Worm (Caenorhabditis elegans) whole organism, L4 larva: ENCODE measurements around the gene tag-342.
A peak's percentile ranks its signal among the peaks of the same experiment; 100 is the strongest.

Experiments
- D1046.2 ChIP-seq: fragments of 200-800 bp; sonication (Bioruptor generic); IDR thresholded peaks from 2 replicates; pipeline ENCODE4 v1.3.6; 2022; ENCODE audit warnings: missing genetic modification characterization, missing compliant biosample characterization
- F10B5.3 ChIP-seq: sonication (generic microtip); optimal IDR thresholded peaks from 2 replicates; lab custom pipeline; 2016; ENCODE audit warnings: mild to moderate bottlenecking, missing genetic modification characterization, missing compliant biosample characterization
- T26A8.4 ChIP-seq: fragments of 200-800 bp; sonication (Bioruptor generic); IDR thresholded peaks from 2 replicates; pipeline ENCODE4 v1.3.6; 2022; ENCODE audit warnings: missing genetic modification characterization, missing compliant biosample characterization
- Y105C5A.15 ChIP-seq: fragments of 200-800 bp; sonication (Bioruptor generic); IDR thresholded peaks from 2 replicates; pipeline ENCODE4 v1.3.6; 2022; ENCODE audit warnings: missing genetic modification characterization, missing compliant biosample characterization
- Y5F2A.4 ChIP-seq: fragments of 200-800 bp; sonication (Bioruptor generic); optimal IDR thresholded peaks from 2 replicates; lab custom pipeline; 2018; ENCODE audit warnings: mild to moderate bottlenecking, missing genetic modification characterization, missing compliant biosample characterization
- ZK337.2 ChIP-seq: fragments of 200-800 bp; sonication (Bioruptor generic); IDR thresholded peaks from 2 replicates; pipeline ENCODE4 v1.3.6; 2022; ENCODE audit warnings: missing genetic modification reagents, missing genetic modification characterization, missing compliant biosample characterization
- daf-12 ChIP-seq: fragments of 150-350 bp; optimal IDR thresholded peaks from 2 replicates; lab custom pipeline; 2014; ENCODE audit warnings: missing biosample characterization, missing genetic modification reagents, missing genetic modification characterization
- daf-16 ChIP-seq, 3 experiments: sonication (generic microtip); optimal IDR thresholded peaks; 2 replicates each; lab custom pipeline; 2016 to 2017; ENCODE audit warnings: missing genetic modification characterization in 3 of 3, missing genetic modification reagents in 3 of 3, mild to moderate bottlenecking in 2 of 3, missing compliant biosample characterization in 2 of 3, missing biosample characterization in 1 of 3, moderate library complexity in 1 of 3
- dmd-6 ChIP-seq: fragments of 200-800 bp; sonication (Bioruptor generic); IDR thresholded peaks from 2 replicates; pipeline ENCODE4 v1.3.6; 2022; ENCODE audit warnings: missing genetic modification reagents, missing genetic modification characterization, missing compliant biosample characterization
- dpl-1 ChIP-seq: fragments of 150-350 bp; optimal IDR thresholded peaks from 2 replicates; lab custom pipeline; 2014; ENCODE audit warnings: missing biosample characterization, missing genetic modification reagents, missing genetic modification characterization
- duxl-1 ChIP-seq: sonication (generic microtip); optimal IDR thresholded peaks from 2 replicates; lab custom pipeline; 2016; ENCODE audit warnings: mild to moderate bottlenecking, missing genetic modification characterization, moderate library complexity, missing compliant biosample characterization; ENCODE audit not compliant: poor library complexity
- dve-1 ChIP-seq: sonication (generic microtip); optimal IDR thresholded peaks from 2 replicates; lab custom pipeline; 2017; ENCODE audit warnings: antibody characterized with exemption, mild to moderate bottlenecking, missing genetic modification characterization, missing compliant biosample characterization; ENCODE audit not compliant: insufficient read depth
- gei-8 ChIP-seq: fragments of 200-800 bp; sonication (Bioruptor generic); optimal IDR thresholded peaks from 2 replicates; lab custom pipeline; 2018; ENCODE audit warnings: mild to moderate bottlenecking, missing genetic modification characterization, missing compliant biosample characterization
- hif-1 ChIP-seq, 2 experiments: sonication (generic microtip); optimal IDR thresholded peaks; 2 replicates each; lab custom pipeline; 2016 to 2017; ENCODE audit warnings: missing compliant biosample characterization in 2 of 2, missing genetic modification characterization in 2 of 2, missing genetic modification reagents in 2 of 2, missing genotype in 2 of 2, mild to moderate bottlenecking in 1 of 2
- hlh-11 ChIP-seq: fragments of 200-800 bp; sonication (Bioruptor generic); optimal IDR thresholded peaks from 2 replicates; lab custom pipeline; 2018; ENCODE audit warnings: mild to moderate bottlenecking, missing genetic modification characterization, missing compliant biosample characterization
- lin-38 ChIP-seq: fragments of 200-800 bp; sonication (Bioruptor generic); IDR thresholded peaks from 2 replicates; pipeline ENCODE4 v1.3.6; 2022; ENCODE audit warnings: missing genetic modification reagents, missing genetic modification characterization, missing compliant biosample characterization
- lsy-2 ChIP-seq, 2 experiments: fragments of 150-350 bp in 1 of 2; sonication (generic microtip) in 1 of 2; optimal IDR thresholded peaks; 2 replicates each; lab custom pipeline; 2014 to 2017; ENCODE audit warnings: missing biosample characterization in 2 of 2, missing genetic modification characterization in 2 of 2
- madf-9 ChIP-seq: fragments of 200-800 bp; sonication (Bioruptor generic); conservative IDR thresholded peaks from 2 replicates; pipeline ENCODE4 v1.3.6; 2022; ENCODE audit warnings: missing genetic modification reagents, missing genetic modification characterization, missing compliant biosample characterization
- mep-1 ChIP-seq: fragments of 150-350 bp; sonication (generic microtip); optimal IDR thresholded peaks from 3 replicates; lab custom pipeline; 2014; ENCODE audit warnings: missing biosample characterization, missing genetic modification characterization
- mes-2 ChIP-seq: sonication (generic microtip); optimal IDR thresholded peaks from 2 replicates; lab custom pipeline; 2016; ENCODE audit warnings: missing genotype, mild to moderate bottlenecking, missing genetic modification characterization, missing compliant biosample characterization; ENCODE audit not compliant: poor library complexity, severe bottlenecking
- mxl-3 ChIP-seq: fragments of 200-800 bp; sonication (Bioruptor generic); optimal IDR thresholded peaks from 2 replicates; lab custom pipeline; 2018; ENCODE audit warnings: mild to moderate bottlenecking, missing genetic modification characterization, missing compliant biosample characterization
- nhr-10 ChIP-seq: fragments of 150-350 bp; optimal IDR thresholded peaks from 2 replicates; lab custom pipeline; 2014; ENCODE audit warnings: missing biosample characterization, missing genetic modification characterization
- nhr-102 ChIP-seq: sonication (generic microtip); optimal IDR thresholded peaks from 2 replicates; lab custom pipeline; 2016; ENCODE audit warnings: mild to moderate bottlenecking, missing genetic modification characterization, moderate library complexity, missing compliant biosample characterization
- nhr-11 ChIP-seq: fragments of 150-350 bp; optimal IDR thresholded peaks from 2 replicates; lab custom pipeline; 2014; ENCODE audit warnings: missing biosample characterization, missing genetic modification characterization
- nhr-28 ChIP-seq: fragments of 150-350 bp; optimal IDR thresholded peaks from 2 replicates; lab custom pipeline; 2014; ENCODE audit warnings: missing biosample characterization, missing genetic modification characterization
- nhr-41 ChIP-seq: fragments of 200-800 bp; sonication (Bioruptor generic); IDR thresholded peaks from 2 replicates; pipeline ENCODE4 v1.3.6; 2022; ENCODE audit warnings: missing genetic modification reagents, missing genetic modification characterization, missing compliant biosample characterization
- nhr-42 ChIP-seq: fragments of 200-800 bp; sonication (Bioruptor generic); IDR thresholded peaks from 2 replicates; pipeline ENCODE4 v1.3.6; 2022; ENCODE audit warnings: missing genetic modification characterization, missing compliant biosample characterization
- nhr-6 ChIP-seq: fragments of 150-350 bp; optimal IDR thresholded peaks from 2 replicates; lab custom pipeline; 2014; ENCODE audit warnings: missing biosample characterization, missing genetic modification characterization
- nhr-77 ChIP-seq: fragments of 150-350 bp; optimal IDR thresholded peaks from 2 replicates; lab custom pipeline; 2014; ENCODE audit warnings: missing biosample characterization, missing genetic modification characterization
- rbr-2 ChIP-seq: sonication (generic microtip); optimal IDR thresholded peaks from 2 replicates; lab custom pipeline; 2016; ENCODE audit warnings: missing genotype, missing genetic modification characterization, missing compliant biosample characterization
- unc-130 ChIP-seq: sonication (generic microtip); optimal IDR thresholded peaks from 2 replicates; lab custom pipeline; 2016; ENCODE audit warnings: missing genetic modification reagents, missing genetic modification characterization, missing compliant biosample characterization
- unc-62 ChIP-seq, 3 experiments: fragments of 150-350 bp in 1 of 3; sonication (generic microtip); optimal IDR thresholded peaks in 2 of 3; peaks in 1 of 3; 1 replicate in 1 of 3; 2 replicates in 2 of 3; lab custom pipeline; 2014 to 2017; ENCODE audit warnings: missing biosample characterization in 3 of 3, missing genetic modification characterization in 3 of 3, missing genetic modification reagents in 3 of 3, missing genotype in 1 of 3
- vab-7 ChIP-seq: fragments of 200-800 bp; sonication (Bioruptor generic); IDR thresholded peaks from 2 replicates; pipeline ENCODE4 v1.3.6; 2022; ENCODE audit warnings: missing genetic modification reagents, missing genetic modification characterization, missing compliant biosample characterization
- zag-1 ChIP-seq: fragments of 150-350 bp; optimal IDR thresholded peaks from 2 replicates; lab custom pipeline; 2014; ENCODE audit warnings: missing biosample characterization, missing genetic modification characterization
- zip-11 ChIP-seq: fragments of 200-800 bp; sonication (Bioruptor generic); IDR thresholded peaks from 2 replicates; pipeline ENCODE4 v1.3.6; 2022; ENCODE audit warnings: missing genetic modification characterization, missing compliant biosample characterization

The tag-342 gene

ce11 chrIII:9462785-9463467, 5.0 kb upstream of the tag-342 start (continued):
- no peak for TF ChIP-seq madf-9 (GFP tag; lab: Robert Waterston, UW)
- 0 out of 2 replicates have a peak, but pooled peaks have one; percentile 9 for TF ChIP-seq D1046.2 (GFP tag; lab: Robert Waterston, UW)
- TF ChIP-seq nhr-42 (GFP tag; lab: Robert Waterston, UW) = no peak
- TF ChIP-seq lsy-2 (tag; optimal IDR thresholded peaks at IDR 0.05; lab: Kevin White, UChicago) = peak in 1 of 2 experiments; percentile 44
- no peak for TF ChIP-seq Y5F2A.4 (GFP tag; lab: Kevin White, UChicago)
- no peak for TF ChIP-seq zip-11 (GFP tag; lab: Robert Waterston, UW)
- TF ChIP-seq vab-7 (GFP tag; lab: Robert Waterston, UW) = no peak
- TF ChIP-seq nhr-10 (tag; lab: Kevin White, UChicago) = no peak
- no peak for TF ChIP-seq zag-1 (tag; lab: Kevin White, UChicago)
- peak; percentile 13 for TF ChIP-seq mes-2 (tag; lab: Kevin White, UChicago)
- TF ChIP-seq mxl-3 (GFP tag; lab: Kevin White, UChicago) = no peak
- TF ChIP-seq lin-38 (GFP tag; lab: Robert Waterston, UW) = no peak; the same call in none of the 2 replicates
- TF ChIP-seq nhr-11 (tag; lab: Kevin White, UChicago) = no peak
- peak; percentile 6 for TF ChIP-seq dve-1
- no peak for TF ChIP-seq daf-16 (GFP tag; optimal IDR thresholded peaks at IDR 0.05; lab: Kevin White, UChicago)
- TF ChIP-seq daf-16 (tag; optimal IDR thresholded peaks at IDR 0.05; lab: Kevin White, UChicago) = peak; percentile 21
- no peak for TF ChIP-seq F10B5.3 (tag; lab: Kevin White, UChicago)
- TF ChIP-seq dmd-6 = no peak
- no peak for TF ChIP-seq T26A8.4 (GFP tag; lab: Robert Waterston, UW)

DNA sequence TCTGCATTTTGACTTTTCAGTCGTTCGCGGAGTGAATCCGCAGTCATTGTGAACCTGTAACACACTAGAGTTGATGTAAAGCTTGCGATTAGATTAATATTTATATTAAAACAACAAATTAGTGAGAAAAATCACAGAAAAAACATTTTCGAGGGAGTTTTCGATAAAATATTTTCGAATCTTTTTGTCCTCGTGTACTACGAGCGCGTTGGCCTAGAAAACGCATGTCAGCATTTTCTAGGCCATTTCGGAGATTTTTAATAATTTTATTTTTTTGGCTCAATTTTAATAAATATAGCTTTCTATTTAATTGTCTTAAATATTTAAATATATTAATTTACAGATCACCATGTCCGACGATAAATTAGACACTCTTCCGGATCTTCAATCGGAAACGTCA, 2.5 kb upstream of the tag-342 start, which contains the start of gene B0464.9:
TSS of gene B0464.9 (plus strand) at position 344 of the 400 bp plus-strand sequence.
- TF ChIP-seq unc-130 (peak; percentile 85), rbr-2 (tag; lab: Kevin White, UChicago) (peak; percentile 13), dpl-1 (GFP tag; lab: Kevin White, UChicago) (peak; percentile 78), mes-2 (tag; lab: Kevin White, UChicago) (peak; percentile 96), daf-16 (GFP tag; optimal IDR thresholded peaks at IDR 0.05; lab: Kevin White, UChicago) (no peak), daf-16 (tag; optimal IDR thresholded peaks at IDR 0.05; lab: Kevin White, UChicago) (peak; percentile 14), gei-8 (GFP tag; lab: Kevin White, UChicago) (no peak), lsy-2 (tag; optimal IDR thresholded peaks at IDR 0.05; lab: Kevin White, UChicago) (peak in 1 of 2 experiments; percentile 80), ZK337.2 (GFP tag; lab: Robert Waterston, UW) (no peak), hif-1 (tag; optimal IDR thresholded peaks at IDR 0.05; lab: Kevin White, UChicago) (peak in 1 of 2 experiments; percentile 78), nhr-102 (tag; lab: Kevin White, UChicago) (peak; percentile 30), nhr-41 (GFP tag; lab: Robert Waterston, UW) (no peak), duxl-1 (tag; lab: Kevin White, UChicago) (peak; percentile 68), dmd-6 (peak; percentile 40), mep-1 (peak; percentile 36), nhr-28 (tag; lab: Kevin White, UChicago) (peak; percentile 14), lin-38 (GFP tag; lab: Robert Waterston, UW) (peak; percentile 77), dve-1 (peak; percentile 51), hlh-11 (peak; percentile 16), nhr-77 (tag; lab: Kevin White, UChicago) (no peak)

DNA sequence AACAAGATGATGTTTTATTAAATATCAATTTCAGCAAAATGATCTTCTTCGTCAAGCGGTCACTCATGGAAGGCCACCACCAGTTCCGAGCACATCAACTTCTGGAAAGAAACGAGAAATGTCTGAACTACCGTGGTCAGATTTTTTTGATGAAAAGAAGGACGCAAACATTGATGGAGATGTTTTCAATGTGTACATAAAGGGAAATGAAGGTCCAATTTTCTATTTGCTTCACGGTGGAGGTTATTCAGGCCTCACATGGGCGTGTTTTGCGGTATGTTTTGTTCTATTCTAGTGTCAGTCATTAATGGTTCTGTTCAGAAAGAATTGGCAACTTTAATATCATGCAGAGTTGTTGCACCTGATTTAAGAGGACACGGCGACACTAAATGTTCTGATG, 2.1 kb upstream of the tag-342 start, which contains the start of gene B0464.6:
TSS of gene B0464.6 (minus strand) at position 101 of the 400 bp plus-strand sequence.
- TF ChIP-seq unc-62 (GFP tag; optimal IDR thresholded peaks at IDR 0.05 in 1 of 2; lab: Kevin White, UChicago) = peak in 1 of 2 experiments; percentile 65
- TF ChIP-seq unc-62 (tag; optimal IDR thresholded peaks at IDR 0.05; lab: Kevin White, UChicago) = no peak
- no peak for TF ChIP-seq daf-12 (tag; lab: Kevin White, UChicago)
- TF ChIP-seq Y105C5A.15 (GFP tag; lab: Robert Waterston, UW) = no peak
- no peak for TF ChIP-seq nhr-6 (tag; lab: Kevin White, UChicago)
